Fruit fly (Drosophila melanogaster): ENCODE results near the gene CG13733.

The CG13733 gene

dm6 chr3L:17513893-17514616 lies 35.3 kb upstream of the CG13733 start, which contains the start of the genes U4-U6-60K and CG7564 (continued):
- peak; percentile 46 for TF ChIP-seq CG4328 (GFP tag; optimal IDR thresholded peaks at IDR 0.05)
- TF ChIP-seq CG7271 (tag; optimal IDR thresholded peaks at IDR 0.05), result no peak
- peak; percentile 76 for TF ChIP-seq NFAT (GFP tag; IDR thresholded peaks at IDR 0.05)
- TF ChIP-seq Atf6 (GFP tag; IDR thresholded peaks at IDR 0.05), result no peak
- TF ChIP-seq mam (GFP tag; optimal IDR thresholded peaks at IDR 0.05), result peak; percentile 69
- no peak for TF ChIP-seq Vsx1 (GFP tag; optimal IDR thresholded peaks at IDR 0.05)
- no peak for TF ChIP-seq eve (GFP tag; optimal IDR thresholded peaks at IDR 0.05)
- TF ChIP-seq phol (tag; optimal IDR thresholded peaks at IDR 0.05), result peak; percentile 79
- TF ChIP-seq CG10654 (GFP tag; optimal IDR thresholded peaks at IDR 0.05), result peak; percentile 60
- peak; percentile 54 for TF ChIP-seq lab (GFP tag; optimal IDR thresholded peaks at IDR 0.05)
- TF ChIP-seq fd102C (GFP tag; optimal IDR thresholded peaks at IDR 0.05), result no peak
- TF ChIP-seq jigr1 (GFP tag; IDR thresholded peaks at IDR 0.05), result peak; percentile 24; the same call in 1 of the 3 replicates
- TF ChIP-seq dmrt11E (tag; optimal IDR thresholded peaks at IDR 0.05), result peak; percentile 42
- peak; percentile 53 for TF ChIP-seq pzg (GFP tag; optimal IDR thresholded peaks at IDR 0.05)
- TF ChIP-seq schlank (tag; optimal IDR thresholded peaks at IDR 0.05), result no peak
- peak; percentile 19; the same call in 1 of the 3 replicates for TF ChIP-seq ken (GFP tag; IDR thresholded peaks at IDR 0.05)
- no peak for TF ChIP-seq CG11398 (GFP tag; optimal IDR thresholded peaks at IDR 0.05)
- peak; percentile 42 for TF ChIP-seq Chrac-16 (GFP tag; optimal IDR thresholded peaks at IDR 0.05)
- no peak for TF ChIP-seq Hey (tag; optimal IDR thresholded peaks at IDR 0.05)
- TF ChIP-seq ro (GFP tag; IDR thresholded peaks at IDR 0.05), result no peak
- no peak for TF ChIP-seq bowl (GFP tag; IDR thresholded peaks at IDR 0.05)
- TF ChIP-seq CG2678 (tag; optimal IDR thresholded peaks at IDR 0.05), result peak; percentile 63
- peak; percentile 99 for TF ChIP-seq knrl (GFP tag; IDR thresholded peaks at IDR 0.05; ENCODE audit: partially characterized antibody)
- TF ChIP-seq Xrp1 (GFP tag; IDR thresholded peaks at IDR 0.05), result peak; percentile 38
- peak in 1 of 2 experiments; percentile 40 for TF ChIP-seq crp (GFP tag; optimal IDR thresholded peaks at IDR 0.05)
- TF ChIP-seq CkIIα-i1 (GFP tag; IDR thresholded peaks at IDR 0.05), result no peak
- TF ChIP-seq CG3838 (GFP tag; optimal IDR thresholded peaks at IDR 0.05), result no peak
- TF ChIP-seq sob (GFP tag; IDR thresholded peaks at IDR 0.05), result peak; percentile 81
- TF ChIP-seq CG7556 (GFP tag; optimal IDR thresholded peaks at IDR 0.05), result peak; percentile 69
- peak; percentile 74 for TF ChIP-seq sug (tag; optimal IDR thresholded peaks at IDR 0.05)
- TF ChIP-seq Adf1 (GFP tag; IDR thresholded peaks at IDR 0.05), result no peak
- peak; percentile 49; the same call in 1 of the 3 replicates for TF ChIP-seq Mrtf (GFP tag; IDR thresholded peaks at IDR 0.05)
- TF ChIP-seq sens-2 (GFP tag; IDR thresholded peaks at IDR 0.05), result no peak
- TF ChIP-seq MTF-1 (GFP tag; optimal IDR thresholded peaks at IDR 0.05; ENCODE audit: borderline replicate concordance), result no peak
- TF ChIP-seq Fer1 (GFP tag; optimal IDR thresholded peaks at IDR 0.05), result no peak
- TF ChIP-seq CG33213 (GFP tag; optimal IDR thresholded peaks at IDR 0.05), result peak; percentile 27
- TF ChIP-seq dpn (GFP tag; optimal IDR thresholded peaks at IDR 0.05), result peak; percentile 48 to 63
- TF ChIP-seq MBD-R2 (GFP tag; IDR thresholded peaks at IDR 0.05), result 0 out of 2 replicates have a peak, but pooled peaks have one; percentile 27
- TF ChIP-seq al (GFP tag; IDR thresholded peaks at IDR 0.05), result peak; percentile 54
- TF ChIP-seq CG10321 (GFP tag; IDR thresholded peaks at IDR 0.05), result no peak
- no peak for TF ChIP-seq Poxn (GFP tag; IDR thresholded peaks at IDR 0.05)
- TF ChIP-seq CG10431 (GFP tag; optimal IDR thresholded peaks at IDR 0.05), result no peak
- peak; percentile 73 for TF ChIP-seq CG12391 (tag; optimal IDR thresholded peaks at IDR 0.05)
- no peak for TF ChIP-seq CG2199 (GFP tag; IDR thresholded peaks at IDR 0.05)
- peak; percentile 20 for TF ChIP-seq pum (GFP tag; optimal IDR thresholded peaks at IDR 0.05)
- peak; percentile 68 for TF ChIP-seq sd (tag; optimal IDR thresholded peaks at IDR 0.05)
- peak; percentile 69 for TF ChIP-seq seq (GFP tag; IDR thresholded peaks at IDR 0.05)
- TF ChIP-seq row (GFP tag; IDR thresholded peaks at IDR 0.05), result peak; percentile 91
- peak; percentile 22 for TF ChIP-seq D (optimal IDR thresholded peaks at IDR 0.05)
- TF ChIP-seq D (GFP tag; optimal IDR thresholded peaks at IDR 0.05), result peak; percentile 46
